Fruit fly (Drosophila melanogaster): ENCODE data around the gene Eig71Ea.

The Eig71Ea gene

DNA sequence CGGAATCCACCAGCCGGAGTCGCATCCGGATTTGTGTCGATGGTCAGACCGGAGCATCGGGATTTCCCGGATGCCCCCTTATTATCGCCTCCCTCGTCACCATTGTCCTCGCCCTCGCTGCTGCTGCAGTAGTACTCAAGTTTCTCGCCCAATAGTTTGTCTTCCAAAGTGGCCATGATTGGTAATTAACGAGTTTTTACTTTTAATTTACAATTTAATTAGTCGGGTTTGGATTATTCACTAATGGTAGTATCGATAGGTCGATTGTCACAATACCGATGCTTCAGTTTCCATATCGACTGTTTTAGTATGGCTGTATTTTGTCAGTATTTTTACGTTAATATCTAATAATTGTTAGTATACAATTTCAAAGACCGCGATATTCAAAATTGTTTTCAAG lies 39.4 kb downstream of the Eig71Ea start, which contains the start of gene CG7650:
Gene CG7650, minus strand, starts transcription at position 278 of the 400 bp plus-strand sequence.
- no peak for TF ChIP-seq noc (tag; optimal IDR thresholded peaks at IDR 0.05)

DNA sequence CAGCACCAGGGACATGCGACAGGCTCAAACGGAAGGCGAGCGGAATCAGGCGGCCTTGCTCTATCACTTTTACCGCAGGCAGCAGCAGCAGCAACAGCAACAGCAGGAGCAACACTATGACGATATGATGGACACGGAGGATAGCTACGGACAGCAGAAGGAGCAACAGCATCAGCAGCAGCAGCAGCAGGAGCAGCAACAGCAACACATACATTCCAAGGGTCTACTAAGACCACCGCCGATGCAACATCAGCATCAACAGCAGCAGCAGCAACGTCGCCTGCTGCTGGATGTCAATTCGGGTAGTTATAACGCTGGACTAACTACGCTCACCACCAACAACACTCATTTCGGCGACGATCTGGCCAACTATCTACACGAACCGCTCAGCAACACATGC lies 44.5 kb downstream of the Eig71Ea start:
- TF ChIP-seq noc (tag; optimal IDR thresholded peaks at IDR 0.05), result no peak

DNA sequence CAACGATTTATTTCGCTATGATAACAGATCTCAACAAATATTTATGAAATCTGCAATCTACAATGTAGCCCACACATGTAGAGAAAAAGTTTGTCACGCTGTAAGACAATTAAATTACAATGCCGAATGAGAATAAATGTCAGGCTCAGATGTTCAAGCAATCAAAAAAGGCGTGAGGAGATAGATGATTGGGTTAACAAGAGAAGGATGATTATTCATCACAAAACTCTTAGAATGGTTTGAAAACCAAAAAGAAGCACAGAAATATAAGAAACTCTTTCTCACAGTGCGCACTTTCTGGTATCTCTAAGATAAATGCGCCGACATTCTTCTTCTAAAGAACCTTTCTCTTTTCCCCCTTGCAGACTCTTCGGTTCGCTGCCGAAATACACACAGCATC lies 49.4 kb downstream of the Eig71Ea start:
- no peak for TF ChIP-seq noc (tag; optimal IDR thresholded peaks at IDR 0.05)

DNA sequence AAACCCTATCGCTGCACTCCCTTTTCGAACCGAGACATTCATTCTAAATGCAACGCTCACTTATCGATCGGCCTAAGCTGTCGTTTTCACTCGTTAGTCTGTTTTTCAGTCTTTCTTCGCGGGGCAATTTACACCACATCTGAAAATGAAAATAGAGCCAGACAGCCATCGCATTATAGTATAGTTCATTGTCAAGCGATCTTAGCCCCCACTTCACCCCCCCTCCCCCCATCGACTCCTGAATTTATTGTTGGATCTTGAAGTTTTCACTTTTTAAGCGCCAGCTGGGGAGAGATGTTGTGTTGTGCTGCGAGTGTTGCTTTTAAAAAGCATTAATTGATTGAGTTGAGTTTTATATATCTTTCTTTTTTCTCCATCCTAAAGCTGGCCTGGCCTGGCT lies 50.3 kb downstream of the Eig71Ea start:
- no peak for TF ChIP-seq noc (tag; optimal IDR thresholded peaks at IDR 0.05)

Data from whole organism, larva.